Worm (Caenorhabditis elegans) whole organism, L2 larva: Measurements from ENCODE around the gene srbc-77.

Experiments used
- ZK546.5 ChIP-seq: sonication (generic microtip); optimal IDR thresholded peaks from 2 replicates; lab custom pipeline; 2017; ENCODE audit warnings: missing biosample characterization, missing genetic modification characterization
- ceh-82 ChIP-seq: fragments of 150-350 bp; optimal IDR thresholded peaks from 2 replicates; lab custom pipeline; 2014; ENCODE audit warnings: missing biosample characterization, missing genetic modification characterization
- egl-27 ChIP-seq: sonication (generic microtip); optimal IDR thresholded peaks from 3 replicates; lab custom pipeline; 2017; ENCODE audit warnings: missing biosample characterization, missing genetic modification reagents, missing genetic modification characterization
- lin-39 ChIP-seq: fragments of 150-350 bp; optimal IDR thresholded peaks from 2 replicates; lab custom pipeline; 2014; ENCODE audit warnings: missing biosample characterization, missing genetic modification reagents, missing genetic modification characterization
- mdl-1 ChIP-seq, 2 experiments: fragments of 150-350 bp in 1 of 2; sonication (generic microtip) in 1 of 2; optimal IDR thresholded peaks; 2 replicates each; lab custom pipeline; 2017; ENCODE audit warnings: missing biosample characterization in 2 of 2, missing genetic modification characterization in 2 of 2
- nhr-237 ChIP-seq: fragments of 150-350 bp; optimal IDR thresholded peaks from 2 replicates; lab custom pipeline; 2014; ENCODE audit warnings: missing biosample characterization, missing genetic modification characterization
- nhr-25 ChIP-seq: fragments of 150-350 bp; sonication (generic microtip); optimal IDR thresholded peaks from 3 replicates; lab custom pipeline; 2014; ENCODE audit warnings: missing biosample characterization, missing genetic modification characterization
- snpc-4 ChIP-seq: fragments of 150-350 bp; optimal IDR thresholded peaks from 2 replicates; lab custom pipeline; 2014; ENCODE audit warnings: missing biosample characterization, missing genetic modification characterization
- unc-39 ChIP-seq: fragments of 150-350 bp; optimal IDR thresholded peaks from 2 replicates; lab custom pipeline; 2014; ENCODE audit warnings: missing biosample characterization, missing genetic modification characterization
- unc-55 ChIP-seq: fragments of 150-350 bp; sonication (generic microtip); optimal IDR thresholded peaks from 3 replicates; lab custom pipeline; 2014; ENCODE audit warnings: missing biosample characterization, missing genetic modification reagents, missing genetic modification characterization
- ztf-4 ChIP-seq: fragments of 150-350 bp; optimal IDR thresholded peaks from 2 replicates; lab custom pipeline; 2014; ENCODE audit warnings: missing biosample characterization, missing genetic modification characterization

DNA sequence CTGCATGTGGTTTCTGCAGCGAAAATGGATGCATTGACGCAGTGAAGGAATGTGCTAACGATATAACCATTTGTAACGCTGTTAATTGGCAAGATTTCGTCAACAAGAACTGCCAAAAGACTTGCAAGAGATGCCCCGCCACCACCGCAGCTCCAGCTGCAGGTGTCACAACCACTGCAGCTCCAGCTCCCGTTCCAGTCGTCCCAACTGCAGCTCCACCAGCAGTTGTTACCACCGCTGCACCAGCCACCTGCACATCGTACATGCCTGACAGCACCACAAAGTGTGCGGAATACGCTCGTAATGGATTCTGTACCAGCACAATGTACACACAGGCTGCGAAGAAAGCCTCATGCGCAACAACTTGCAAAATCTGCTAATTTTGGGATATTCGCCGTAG lies 17.3 kb upstream of the srbc-77 start:
- TF ChIP-seq snpc-4 (tag; lab: Kevin White, UChicago) (no peak), lin-39 (tag; lab: Kevin White, UChicago) (no peak), mdl-1 (tag; optimal IDR thresholded peaks at IDR 0.05; lab: Kevin White, UChicago) (no peak), nhr-237 (tag; lab: Kevin White, UChicago) (no peak), ztf-4 (no peak), unc-55 (GFP tag; lab: Kevin White, UChicago) (no peak), unc-39 (tag; lab: Kevin White, UChicago) (no peak), ZK546.5 (tag; lab: Kevin White, UChicago) (no peak), egl-27 (no peak), nhr-25 (tag; lab: Kevin White, UChicago) (no peak), ceh-82 (no peak)
